Worm (Caenorhabditis elegans) whole organism, late embryonic: ENCODE results near the gene tmem-145.

Source experiments
- C08G9.2 ChIP-seq: sonication (generic microtip); optimal IDR thresholded peaks from 2 replicates; lab custom pipeline; 2016; ENCODE audit warnings: mild to moderate bottlenecking, missing genetic modification characterization, moderate library complexity, missing compliant biosample characterization
- C38D4.7 ChIP-seq: fragments of 200-800 bp; sonication (Bioruptor generic); optimal IDR thresholded peaks from 2 replicates; lab custom pipeline; 2018; ENCODE audit warnings: mild to moderate bottlenecking, missing genetic modification characterization, moderate library complexity, missing compliant biosample characterization
- K02D7.2 ChIP-seq: sonication (generic microtip); optimal IDR thresholded peaks from 2 replicates; lab custom pipeline; 2017; ENCODE audit warnings: mild to moderate bottlenecking, missing genetic modification characterization, missing compliant biosample characterization
- ama-1 ChIP-seq: fragments of 150-350 bp; optimal IDR thresholded peaks from 2 replicates; lab custom pipeline; 2014
- ceh-18 ChIP-seq: sonication (generic microtip); optimal IDR thresholded peaks from 2 replicates; lab custom pipeline; 2016; ENCODE audit warnings: missing genetic modification characterization, missing compliant biosample characterization
- ceh-30 ChIP-seq: fragments of 150-350 bp; optimal IDR thresholded peaks from 2 replicates; lab custom pipeline; 2014; ENCODE audit warnings: missing biosample characterization, missing genetic modification characterization
- ceh-34 ChIP-seq: sonication (generic microtip); optimal IDR thresholded peaks from 2 replicates; lab custom pipeline; 2016; ENCODE audit warnings: mild to moderate bottlenecking, missing genetic modification characterization, missing compliant biosample characterization
- ceh-45 ChIP-seq: fragments of 200-800 bp; sonication (Bioruptor generic); IDR thresholded peaks from 2 replicates; pipeline ENCODE4 v1.3.6; 2022; ENCODE audit warnings: missing genetic modification reagents, missing genetic modification characterization, missing compliant biosample characterization
- ets-4 ChIP-seq: sonication (generic microtip); optimal IDR thresholded peaks from 2 replicates; lab custom pipeline; 2016; ENCODE audit warnings: missing genetic modification characterization, missing compliant biosample characterization
- gmeb-2 ChIP-seq: sonication (generic microtip); optimal IDR thresholded peaks from 2 replicates; lab custom pipeline; 2016; ENCODE audit warnings: missing genetic modification characterization, inconsistent platforms, missing compliant biosample characterization
- hlh-13 ChIP-seq: fragments of 200-800 bp; sonication (Bioruptor generic); optimal IDR thresholded peaks from 2 replicates; lab custom pipeline; 2018; ENCODE audit warnings: mild to moderate bottlenecking, missing genetic modification characterization, missing compliant biosample characterization
- hlh-6 ChIP-seq: sonication (generic microtip); optimal IDR thresholded peaks from 2 replicates; lab custom pipeline; 2016; ENCODE audit warnings: missing genotype, missing genetic modification characterization, missing compliant biosample characterization
- unc-55 ChIP-seq: sonication (generic microtip); optimal IDR thresholded peaks from 2 replicates; lab custom pipeline; 2017; ENCODE audit warnings: missing biosample characterization, missing genetic modification reagents, missing genetic modification characterization
- unc-86 ChIP-seq: sonication (generic microtip); optimal IDR thresholded peaks from 2 replicates; lab custom pipeline; 2016; ENCODE audit warnings: missing genetic modification characterization, missing compliant biosample characterization

ce11 chrX:12121285-12121684 is 47.6 kb upstream of the tmem-145 start, which contains the start of gene lgc-17:
- TF ChIP-seq unc-55 (GFP tag; lab: Kevin White, UChicago) (no peak), ama-1 (lab: Kevin White, UChicago) (no peak), hlh-6 (no peak), hlh-13 (GFP tag; lab: Kevin White, UChicago) (no peak), ceh-18 (no peak), C38D4.7 (GFP tag; lab: Kevin White, UChicago) (no peak), ceh-30 (tag; lab: Kevin White, UChicago) (no peak), C08G9.2 (tag; lab: Kevin White, UChicago) (no peak), ceh-45 (GFP tag; lab: Robert Waterston, UW) (no peak), unc-86 (tag; lab: Kevin White, UChicago) (no peak), K02D7.2 (tag; lab: Kevin White, UChicago) (no peak), ets-4 (tag; lab: Kevin White, UChicago) (no peak), gmeb-2 (tag; lab: Kevin White, UChicago) (no peak), ceh-34 (no peak)
